Worm (Caenorhabditis elegans) whole organism, L4 larva: ENCODE measurements around the gene srab-7.

Source experiments
- F10B5.3 ChIP-seq: sonication (generic microtip); optimal IDR thresholded peaks from 2 replicates; lab custom pipeline; 2016; ENCODE audit warnings: mild to moderate bottlenecking, missing genetic modification characterization, missing compliant biosample characterization
- T20F7.1 ChIP-seq: fragments of 200-800 bp; sonication (Bioruptor generic); optimal IDR thresholded peaks from 2 replicates; lab custom pipeline; 2018; ENCODE audit warnings: mild to moderate bottlenecking, missing genetic modification characterization, missing compliant biosample characterization
- ZK546.5 ChIP-seq, 2 experiments: sonication (generic microtip); optimal IDR thresholded peaks; 2 replicates each; lab custom pipeline; 2017; ENCODE audit warnings: missing biosample characterization in 2 of 2, missing genetic modification characterization in 2 of 2
- ceh-28 ChIP-seq: fragments of 150-350 bp; optimal IDR thresholded peaks from 2 replicates; lab custom pipeline; 2014; ENCODE audit warnings: missing biosample characterization, missing genetic modification reagents, missing genetic modification characterization
- mdl-1 ChIP-seq, 2 experiments: fragments of 150-350 bp in 1 of 2; sonication (generic microtip) in 1 of 2; optimal IDR thresholded peaks; 2 replicates each; lab custom pipeline; 2014 to 2017; ENCODE audit warnings: missing biosample characterization in 2 of 2, missing genetic modification characterization in 2 of 2
- mep-1 ChIP-seq: fragments of 150-350 bp; sonication (generic microtip); optimal IDR thresholded peaks from 3 replicates; lab custom pipeline; 2014; ENCODE audit warnings: missing biosample characterization, missing genetic modification characterization
- mxl-2 ChIP-seq: fragments of 200-800 bp; sonication (Bioruptor generic); conservative IDR thresholded peaks from 2 replicates; pipeline ENCODE4 v1.3.6; 2022; ENCODE audit warnings: missing genetic modification reagents, missing genetic modification characterization, missing compliant biosample characterization
- nhr-237 ChIP-seq: sonication (generic microtip); optimal IDR thresholded peaks from 2 replicates; lab custom pipeline; 2017; ENCODE audit warnings: missing biosample characterization, missing genetic modification characterization
- nhr-28 ChIP-seq: fragments of 150-350 bp; optimal IDR thresholded peaks from 2 replicates; lab custom pipeline; 2014; ENCODE audit warnings: missing biosample characterization, missing genetic modification characterization
- nhr-6 ChIP-seq: fragments of 150-350 bp; optimal IDR thresholded peaks from 2 replicates; lab custom pipeline; 2014; ENCODE audit warnings: missing biosample characterization, missing genetic modification characterization
- spr-3 ChIP-seq: fragments of 200-800 bp; sonication (Bioruptor generic); optimal IDR thresholded peaks from 2 replicates; lab custom pipeline; 2018; ENCODE audit warnings: mild to moderate bottlenecking, missing genetic modification characterization, missing compliant biosample characterization
- tag-97 ChIP-seq: fragments of 200-800 bp; sonication (Bioruptor generic); IDR thresholded peaks from 2 replicates; pipeline ENCODE4 v1.3.6; 2022; ENCODE audit warnings: missing genetic modification characterization, missing compliant biosample characterization
- unc-39 ChIP-seq: sonication (generic microtip); optimal IDR thresholded peaks from 2 replicates; lab custom pipeline; 2017; ENCODE audit warnings: missing biosample characterization, missing genetic modification characterization
- ztf-11 ChIP-seq: fragments of 150-350 bp; optimal IDR thresholded peaks from 2 replicates; lab custom pipeline; 2014; ENCODE audit warnings: missing biosample characterization, missing genetic modification characterization

- no peak for TF ChIP-seq nhr-28
- TF ChIP-seq spr-3 (GFP tag; lab: Kevin White, UChicago), result no peak
- TF ChIP-seq T20F7.1 (GFP tag; lab: Kevin White, UChicago), result no peak
- TF ChIP-seq ZK546.5 (tag; optimal IDR thresholded peaks at IDR 0.05; lab: Kevin White, UChicago), result no peak
- no peak for TF ChIP-seq ztf-11 (tag; lab: Kevin White, UChicago)
- no peak for TF ChIP-seq tag-97 (GFP tag; lab: Robert Waterston, UW)
- TF ChIP-seq mep-1 (tag; lab: Kevin White, UChicago), result no peak
- no peak for TF ChIP-seq nhr-6 (tag; lab: Kevin White, UChicago)
- TF ChIP-seq nhr-237 (tag; lab: Kevin White, UChicago), result no peak
- no peak for TF ChIP-seq mxl-2 (GFP tag; lab: Robert Waterston, UW)
- TF ChIP-seq ceh-28 (tag; lab: Kevin White, UChicago), result no peak
- TF ChIP-seq mdl-1 (tag; optimal IDR thresholded peaks at IDR 0.05; lab: Kevin White, UChicago), result no peak
- TF ChIP-seq F10B5.3 (tag; lab: Kevin White, UChicago), result no peak
- no peak for TF ChIP-seq unc-39 (tag; lab: Kevin White, UChicago)
Measured at ce11 chrV:3132116-3132515, 22.9 kb downstream of the srab-7 start.
